Fruit fly (Drosophila melanogaster) whole organism, embryonic: Measurements from ENCODE around the gene CG3841.

Experiments used
- CG11398 ChIP-seq: fragments of 200-800 bp; sonication (Bioruptor generic); optimal IDR thresholded peaks from 2 replicates; lab custom pipeline; 2016; ENCODE audit warnings: missing biosample characterization, missing genetic modification characterization
- CG1233 ChIP-seq: fragments of 200-800 bp; sonication (Bioruptor generic); optimal IDR thresholded peaks from 4 replicates; lab custom pipeline; 2018; ENCODE audit warnings: missing biosample characterization, mild to moderate bottlenecking, missing genetic modification characterization
- CG17802 ChIP-seq: fragments of 200-800 bp; sonication (Bioruptor generic); optimal IDR thresholded peaks from 2 replicates; lab custom pipeline; 2018; ENCODE audit warnings: missing biosample characterization, mild to moderate bottlenecking, missing genetic modification characterization, moderate library complexity
- CG31388 ChIP-seq: fragments of 200-800 bp; sonication (Bioruptor generic); optimal IDR thresholded peaks from 2 replicates; lab custom pipeline; 2016; ENCODE audit warnings: missing biosample characterization, missing genetic modification characterization
- CG3847 ChIP-seq: fragments of 200-800 bp; sonication (Bioruptor generic); IDR thresholded peaks from 2 replicates; pipeline ENCODE4 v1.3.6; 2022; ENCODE audit warnings: missing biosample characterization, missing genetic modification characterization
- CG4424 ChIP-seq: fragments of 200-800 bp; sonication (Bioruptor generic); optimal IDR thresholded peaks from 3 replicates; lab custom pipeline; 2016; ENCODE audit warnings: missing biosample characterization, missing genetic modification characterization
- Camta ChIP-seq: fragments of 200-800 bp; sonication (Bioruptor generic); optimal IDR thresholded peaks from 2 replicates; lab custom pipeline; 2016; ENCODE audit warnings: missing biosample characterization, missing genetic modification characterization
- Elba2 ChIP-seq: fragments of 200-800 bp; sonication (Bioruptor generic); optimal IDR thresholded peaks from 3 replicates; lab custom pipeline; 2016; ENCODE audit warnings: missing biosample characterization, missing genetic modification characterization
- Fer1 ChIP-seq: fragments of 200-800 bp; sonication (Bioruptor generic); optimal IDR thresholded peaks from 2 replicates; lab custom pipeline; 2017; ENCODE audit warnings: missing biosample characterization, mild to moderate bottlenecking, missing genetic modification characterization
- HmgD ChIP-seq: fragments of 200-800 bp; sonication (Bioruptor generic); optimal IDR thresholded peaks from 3 replicates; lab custom pipeline; 2016; ENCODE audit warnings: missing biosample characterization, missing genetic modification characterization
- Lim3 ChIP-seq: fragments of 200-800 bp; sonication (Bioruptor generic); IDR thresholded peaks from 2 replicates; pipeline ENCODE4 v1.3.6; 2022; ENCODE audit warnings: missing biosample characterization, missing genetic modification characterization
- Max ChIP-seq: fragments of 200-800 bp; sonication (Bioruptor generic); optimal IDR thresholded peaks from 2 replicates; lab custom pipeline; 2016; ENCODE audit warnings: missing biosample characterization, mild to moderate bottlenecking, missing genetic modification characterization
- NC2β ChIP-seq: fragments of 200-800 bp; sonication (Bioruptor generic); optimal IDR thresholded peaks from 2 replicates; lab custom pipeline; 2016; ENCODE audit warnings: missing biosample characterization, missing genetic modification characterization
- Oli ChIP-seq: fragments of 200-800 bp; sonication (Bioruptor generic); optimal IDR thresholded peaks from 2 replicates; lab custom pipeline; 2018; ENCODE audit warnings: missing biosample characterization, mild to moderate bottlenecking, missing genetic modification characterization, moderate library complexity
- Pdp1 ChIP-seq, 2 experiments: fragments of 200-800 bp; sonication (Bioruptor generic); optimal IDR thresholded peaks; 3 replicates each; lab custom pipeline; 2016; ENCODE audit warnings: missing biosample characterization in 2 of 2, missing genetic modification characterization in 2 of 2, mild to moderate bottlenecking in 1 of 2, moderate library complexity in 1 of 2
- Rfx ChIP-seq: fragments of 200-800 bp; sonication (Bioruptor generic); IDR thresholded peaks from 2 replicates; pipeline ENCODE4 v1.3.6; 2022; ENCODE audit warnings: missing biosample characterization, missing genetic modification characterization
- ems ChIP-seq: fragments of 200-800 bp; sonication (Bioruptor generic); optimal IDR thresholded peaks from 3 replicates; lab custom pipeline; 2016; ENCODE audit warnings: missing biosample characterization, missing genetic modification characterization
- fd64A ChIP-seq: fragments of 200-800 bp; sonication (Bioruptor generic); optimal IDR thresholded peaks from 3 replicates; lab custom pipeline; 2018; ENCODE audit warnings: missing biosample characterization, mild to moderate bottlenecking, missing genetic modification characterization
- gce ChIP-seq: fragments of 200-800 bp; sonication (Bioruptor generic); IDR thresholded peaks from 3 replicates; pipeline ENCODE4 v1.3.6; 2022; ENCODE audit warnings: missing biosample characterization, missing genetic modification characterization
- pb ChIP-seq: fragments of 200-800 bp; sonication (Bioruptor generic); optimal IDR thresholded peaks from 3 replicates; lab custom pipeline; 2016; ENCODE audit warnings: missing biosample characterization, missing genetic modification characterization
- pnt ChIP-seq: fragments of 200-800 bp; sonication (Bioruptor generic); optimal IDR thresholded peaks from 3 replicates; lab custom pipeline; 2016; ENCODE audit warnings: missing biosample characterization, missing genetic modification characterization
- ranshi ChIP-seq: fragments of 200-800 bp; sonication (Bioruptor generic); IDR thresholded peaks from 2 replicates; pipeline ENCODE4 v1.3.6; 2022; ENCODE audit warnings: missing biosample characterization, missing genetic modification characterization
- slp2 ChIP-seq: fragments of 200-800 bp; sonication (Bioruptor generic); optimal IDR thresholded peaks from 2 replicates; lab custom pipeline; 2016; ENCODE audit warnings: missing biosample characterization, missing genetic modification characterization
- sna ChIP-seq: fragments of 200-800 bp; sonication (Bioruptor generic); IDR thresholded peaks from 2 replicates; pipeline ENCODE4 v1.3.6; 2022; ENCODE audit warnings: missing biosample characterization, missing genetic modification characterization; ENCODE audit not compliant: partially characterized antibody

Gene CG3841

dm6 chr2L:9633811-9634436, 44.6 kb downstream of the CG3841 start, which contains the start of gene Apoltp (continued):
- TF ChIP-seq ems (peak; percentile 46), ranshi (GFP tag; lab: Robert Waterston, UW) (peak; percentile 64), Lim3 (0 out of 2 replicates have a peak, but pooled peaks have one; percentile 6), HmgD (GFP tag; lab: Kevin White, UChicago) (no peak), Camta (GFP tag; lab: Kevin White, UChicago) (no peak), pb (GFP tag; lab: Kevin White, UChicago) (peak; percentile 29), CG31388 (GFP tag; lab: Kevin White, UChicago) (peak; percentile 15), pnt (GFP tag; lab: Kevin White, UChicago) (no peak), CG11398 (GFP tag; lab: Kevin White, UChicago) (no peak), NC2β (no peak), Elba2 (GFP tag; lab: Kevin White, UChicago) (no peak), fd64A (no peak), sna (GFP tag; lab: Robert Waterston, UW) (no peak), CG17802 (tag; lab: Kevin White, UChicago) (peak; percentile 8), slp2 (GFP tag; lab: Kevin White, UChicago) (no peak), CG4424 (GFP tag; lab: Kevin White, UChicago) (peak; percentile 57), gce (GFP tag; lab: Robert Waterston, UW) (peak; percentile 50; the same call in 2 of the 3 replicates), Oli (tag; lab: Kevin White, UChicago) (peak; percentile 52), CG3847 (GFP tag; lab: Robert Waterston, UW) (peak; percentile 77), Fer1 (peak; percentile 88), Max (GFP tag; lab: Kevin White, UChicago) (peak; percentile 66), CG1233 (GFP tag; lab: Kevin White, UChicago) (peak; percentile 27), Pdp1 (GFP tag; optimal IDR thresholded peaks at IDR 0.05; lab: Kevin White, UChicago) (peak in 1 of 2 experiments; percentile 30), Rfx (peak; percentile 78)
